Worm (Caenorhabditis elegans) whole organism, L3 larva: Measurements from ENCODE around the gene M163.9.

Experiments
- R02D3.7 ChIP-seq: fragments of 150-350 bp; optimal IDR thresholded peaks from 2 replicates; lab custom pipeline; 2014; ENCODE audit warnings: missing biosample characterization, missing genetic modification characterization
- aly-2 ChIP-seq: fragments of 150-350 bp; optimal IDR thresholded peaks from 2 replicates; lab custom pipeline; 2014; ENCODE audit warnings: missing biosample characterization, missing genetic modification characterization
- ama-1 ChIP-seq: fragments of 150-350 bp; optimal IDR thresholded peaks from 2 replicates; lab custom pipeline; 2018
- ceh-16 ChIP-seq: sonication (generic microtip); optimal IDR thresholded peaks from 2 replicates; lab custom pipeline; 2017; ENCODE audit warnings: missing biosample characterization, missing genetic modification characterization
- ceh-28 ChIP-seq: fragments of 150-350 bp; optimal IDR thresholded peaks from 2 replicates; lab custom pipeline; 2014; ENCODE audit warnings: missing biosample characterization, missing genetic modification reagents, missing genetic modification characterization
- ceh-82 ChIP-seq: fragments of 150-350 bp; optimal IDR thresholded peaks from 2 replicates; lab custom pipeline; 2014; ENCODE audit warnings: missing biosample characterization, missing genetic modification characterization
- ceh-9 ChIP-seq: sonication (generic microtip); optimal IDR thresholded peaks from 2 replicates; lab custom pipeline; 2018; ENCODE audit warnings: missing biosample characterization, missing genetic modification characterization
- daf-12 ChIP-seq: fragments of 150-350 bp; optimal IDR thresholded peaks from 2 replicates; lab custom pipeline; 2014; ENCODE audit warnings: missing biosample characterization, missing genetic modification reagents, missing genetic modification characterization
- egl-27 ChIP-seq: sonication (generic microtip); optimal IDR thresholded peaks from 4 replicates; lab custom pipeline; 2017; ENCODE audit warnings: missing biosample characterization, missing genetic modification reagents, missing genetic modification characterization
- egl-5 ChIP-seq: fragments of 150-350 bp; optimal IDR thresholded peaks from 2 replicates; lab custom pipeline; 2017; ENCODE audit warnings: missing biosample characterization, missing genetic modification reagents, missing genetic modification characterization, inconsistent platforms
- elt-1 ChIP-seq: fragments of 150-350 bp; optimal IDR thresholded peaks from 2 replicates; lab custom pipeline; 2014; ENCODE audit warnings: missing biosample characterization, missing genetic modification characterization
- elt-2 ChIP-seq: sonication (generic microtip); optimal IDR thresholded peaks from 2 replicates; lab custom pipeline; 2016; ENCODE audit warnings: missing genetic modification reagents, mild to moderate bottlenecking, missing genetic modification characterization, missing compliant biosample characterization
- eor-1 ChIP-seq, 2 experiments: fragments of 150-350 bp; optimal IDR thresholded peaks; 2 replicates each; lab custom pipeline; 2014 to 2018; ENCODE audit warnings: missing biosample characterization in 2 of 2, missing genetic modification characterization in 2 of 2
- fos-1 ChIP-seq: fragments of 150-350 bp; optimal IDR thresholded peaks from 2 replicates; lab custom pipeline; 2014; ENCODE audit warnings: missing biosample characterization, missing genetic modification characterization
- jun-1 ChIP-seq: fragments of 150-350 bp; optimal IDR thresholded peaks from 2 replicates; lab custom pipeline; 2014; ENCODE audit warnings: missing biosample characterization, missing genetic modification reagents, missing genetic modification characterization
- lin-15B ChIP-seq: fragments of 150-350 bp; optimal IDR thresholded peaks from 2 replicates; lab custom pipeline; 2014; ENCODE audit warnings: missing biosample characterization, missing genetic modification characterization
- lin-39 ChIP-seq: fragments of 150-350 bp; optimal IDR thresholded peaks from 2 replicates; lab custom pipeline; 2018; ENCODE audit warnings: missing biosample characterization, missing genetic modification reagents, missing genetic modification characterization
- lsy-12 ChIP-seq: sonication (generic microtip); optimal IDR thresholded peaks from 2 replicates; lab custom pipeline; 2016; ENCODE audit warnings: mild to moderate bottlenecking, missing genetic modification characterization, missing compliant biosample characterization
- mml-1 ChIP-seq: fragments of 150-350 bp; sonication (generic microtip); optimal IDR thresholded peaks from 3 replicates; lab custom pipeline; 2014; ENCODE audit warnings: missing biosample characterization, missing genetic modification characterization
- nfya-1 ChIP-seq: sonication (generic microtip); optimal IDR thresholded peaks from 2 replicates; lab custom pipeline; 2017; ENCODE audit warnings: missing genetic modification characterization, mild to moderate bottlenecking, missing compliant biosample characterization, antibody characterized with exemption, moderate library complexity; ENCODE audit not compliant: insufficient read depth
- nhr-11 ChIP-seq: fragments of 150-350 bp; optimal IDR thresholded peaks from 2 replicates; lab custom pipeline; 2014; ENCODE audit warnings: missing biosample characterization, missing genetic modification characterization
- nhr-23 ChIP-seq: fragments of 150-350 bp; optimal IDR thresholded peaks from 2 replicates; lab custom pipeline; 2014; ENCODE audit warnings: missing biosample characterization, missing genetic modification reagents, missing genetic modification characterization
- nhr-25 ChIP-seq: sonication (generic microtip); optimal IDR thresholded peaks from 2 replicates; lab custom pipeline; 2017; ENCODE audit warnings: missing biosample characterization, missing genetic modification characterization
- nhr-28 ChIP-seq: fragments of 150-350 bp; optimal IDR thresholded peaks from 2 replicates; lab custom pipeline; 2014; ENCODE audit warnings: missing biosample characterization, missing genetic modification characterization
- nhr-43 ChIP-seq: sonication (generic microtip); optimal IDR thresholded peaks from 2 replicates; lab custom pipeline; 2016; ENCODE audit warnings: mild to moderate bottlenecking, missing genetic modification characterization, missing compliant biosample characterization; ENCODE audit not compliant: poor library complexity, severe bottlenecking
- nhr-67 ChIP-seq: fragments of 150-350 bp; optimal IDR thresholded peaks from 2 replicates; lab custom pipeline; 2014; ENCODE audit warnings: missing biosample characterization, missing genetic modification characterization
- nhr-76 ChIP-seq: fragments of 150-350 bp; sonication (generic microtip); optimal IDR thresholded peaks from 5 replicates; lab custom pipeline; 2014; ENCODE audit warnings: missing biosample characterization, missing genetic modification characterization
- nhr-77 ChIP-seq: fragments of 150-350 bp; optimal IDR thresholded peaks from 2 replicates; lab custom pipeline; 2014; ENCODE audit warnings: missing biosample characterization, missing genetic modification characterization
- pha-4 ChIP-seq: fragments of 150-350 bp; optimal IDR thresholded peaks from 2 replicates; lab custom pipeline; 2014; ENCODE audit warnings: missing biosample characterization, missing genetic modification reagents, missing genetic modification characterization
- pqm-1 ChIP-seq: fragments of 150-350 bp; optimal IDR thresholded peaks from 2 replicates; lab custom pipeline; 2017; ENCODE audit warnings: missing biosample characterization, missing genetic modification characterization, inconsistent platforms
- sea-2 ChIP-seq: fragments of 150-350 bp; sonication (generic microtip); optimal IDR thresholded peaks from 4 replicates; lab custom pipeline; 2014; ENCODE audit warnings: missing biosample characterization, missing genetic modification reagents, missing genetic modification characterization
- skn-1 ChIP-seq: fragments of 150-350 bp; optimal IDR thresholded peaks from 2 replicates; lab custom pipeline; 2014; ENCODE audit warnings: missing biosample characterization, missing genetic modification characterization
- snpc-4 ChIP-seq: fragments of 150-350 bp; optimal IDR thresholded peaks from 2 replicates; lab custom pipeline; 2014; ENCODE audit warnings: missing biosample characterization, missing genetic modification characterization
- unc-39 ChIP-seq: sonication (generic microtip); optimal IDR thresholded peaks from 4 replicates; lab custom pipeline; 2017; ENCODE audit warnings: missing biosample characterization, missing genetic modification characterization
- unc-62 ChIP-seq: fragments of 150-350 bp; sonication (generic microtip); optimal IDR thresholded peaks from 4 replicates; lab custom pipeline; 2014; ENCODE audit warnings: missing biosample characterization, missing genetic modification reagents, missing genetic modification characterization
- zag-1 ChIP-seq: fragments of 150-350 bp; optimal IDR thresholded peaks from 2 replicates; lab custom pipeline; 2014; ENCODE audit warnings: missing biosample characterization, missing genetic modification characterization
- ztf-11 ChIP-seq: fragments of 150-350 bp; optimal IDR thresholded peaks from 2 replicates; lab custom pipeline; 2014; ENCODE audit warnings: missing biosample characterization, missing genetic modification characterization
- ztf-4 ChIP-seq: fragments of 150-350 bp; optimal IDR thresholded peaks from 2 replicates; lab custom pipeline; 2014; ENCODE audit warnings: missing biosample characterization, missing genetic modification characterization

M163.9 gene

DNA sequence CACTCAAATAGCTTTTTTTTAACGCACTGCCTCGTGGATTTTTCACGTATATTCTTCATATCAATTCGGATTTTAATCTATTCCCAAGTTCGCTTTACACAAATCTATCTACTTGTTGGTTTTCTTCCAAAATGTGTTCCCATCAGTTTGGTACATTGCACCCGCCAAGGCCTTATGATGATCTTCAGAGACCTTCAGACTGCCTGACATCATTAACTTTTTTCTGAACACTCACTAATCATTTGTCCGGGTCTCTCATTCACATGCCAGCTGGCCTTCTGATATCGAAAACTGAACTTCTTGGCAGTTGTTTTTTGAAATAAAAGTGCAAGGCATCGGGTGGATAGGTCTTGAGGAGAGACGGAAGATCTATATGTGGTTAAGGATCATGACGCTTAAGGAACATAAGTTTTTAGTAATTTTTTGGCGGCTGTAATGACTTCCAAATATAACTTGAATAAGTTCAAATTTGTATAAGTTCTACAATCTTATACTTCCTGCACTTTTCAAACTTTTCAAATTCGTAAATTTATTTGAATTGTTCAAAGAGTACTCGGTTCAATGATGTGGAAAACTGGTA is 30.5 kb downstream of the M163.9 start:
- TF ChIP-seq R02D3.7 (tag; lab: Kevin White, UChicago) (no peak), daf-12 (tag; lab: Kevin White, UChicago) (no peak), nhr-23 (tag; lab: Kevin White, UChicago) (no peak), nhr-67 (no peak), nhr-77 (tag; lab: Kevin White, UChicago) (no peak), nhr-28 (tag; lab: Kevin White, UChicago) (no peak), skn-1 (tag; lab: Kevin White, UChicago) (no peak), nhr-43 (peak; percentile 5), nhr-25 (tag; lab: Kevin White, UChicago) (peak; percentile 53), ceh-16 (tag; lab: Kevin White, UChicago) (no peak), ztf-4 (tag; lab: Kevin White, UChicago) (no peak), lsy-12 (no peak)

DNA sequence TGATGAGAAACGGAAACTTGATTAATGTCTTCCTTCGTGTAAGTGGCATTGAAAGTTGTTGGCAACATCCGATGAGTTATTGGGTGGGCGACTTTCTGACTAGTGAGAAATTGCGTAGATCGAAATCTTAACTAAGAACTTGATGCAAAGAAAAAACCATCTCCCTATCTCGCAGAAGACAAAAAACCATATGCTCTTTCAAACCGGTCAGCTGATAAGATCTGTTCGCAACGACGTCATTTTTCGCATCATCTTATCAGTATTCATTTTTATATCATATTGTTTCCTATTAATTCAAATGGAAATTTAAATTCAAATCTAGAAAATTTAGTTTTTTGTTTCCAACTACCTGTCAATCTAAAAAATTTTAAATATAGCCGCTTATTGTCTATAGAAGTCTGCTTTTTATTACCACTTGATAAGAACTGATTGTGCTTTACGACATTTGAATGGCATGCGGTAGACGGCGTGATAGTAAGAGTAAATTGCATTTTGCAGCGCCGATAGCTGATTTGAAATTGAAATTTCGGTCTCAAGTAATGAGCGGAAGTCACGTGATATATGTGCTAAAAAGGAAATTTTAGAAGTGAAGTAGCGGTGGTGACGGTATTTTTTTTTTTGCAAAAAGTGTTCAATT is 31.2 kb downstream of the M163.9 start:
- TF ChIP-seq elt-2 (tag; lab: Kevin White, UChicago) (peak; percentile 99), nhr-76 (tag; lab: Kevin White, UChicago) (no peak), ama-1 (lab: Kevin White, UChicago) (no peak), mml-1 (tag; lab: Kevin White, UChicago) (no peak), ceh-16 (tag; lab: Kevin White, UChicago) (no peak), pha-4 (peak; percentile 14), nhr-25 (tag; lab: Kevin White, UChicago) (peak; percentile 72), nfya-1 (no peak), elt-1 (tag; lab: Kevin White, UChicago) (peak; percentile 84), jun-1 (tag; lab: Kevin White, UChicago) (no peak), egl-27 (tag; lab: Kevin White, UChicago) (peak; percentile 36), pqm-1 (peak; percentile 17), zag-1 (tag; lab: Kevin White, UChicago) (no peak)

ce11 chrX:14502116-14502587 is 32.8 kb downstream of the M163.9 start:
- TF ChIP-seq nhr-23 (tag; lab: Kevin White, UChicago), result peak; percentile 13
- no peak for TF ChIP-seq sea-2
- peak; percentile 83 for TF ChIP-seq pqm-1
- TF ChIP-seq daf-12 (tag; lab: Kevin White, UChicago), result no peak
- peak; percentile 45 for TF ChIP-seq unc-62 (GFP tag; lab: Kevin White, UChicago)
- TF ChIP-seq mml-1 (tag; lab: Kevin White, UChicago), result no peak
- TF ChIP-seq ama-1 (lab: Kevin White, UChicago), result no peak
- TF ChIP-seq ceh-9 (tag; lab: Kevin White, UChicago), result no peak
- no peak for TF ChIP-seq ceh-16 (tag; lab: Kevin White, UChicago)
- no peak for TF ChIP-seq unc-39 (tag; lab: Kevin White, UChicago)
- TF ChIP-seq pha-4, result peak; percentile 61
- TF ChIP-seq nhr-25 (tag; lab: Kevin White, UChicago), result peak; percentile 69
- no peak for TF ChIP-seq aly-2
- peak; percentile 82 for TF ChIP-seq nhr-43
- no peak for TF ChIP-seq eor-1 (tag; optimal IDR thresholded peaks at IDR 0.05; lab: Kevin White, UChicago)
- peak; percentile 87 for TF ChIP-seq jun-1 (tag; lab: Kevin White, UChicago)
- no peak for TF ChIP-seq fos-1 (tag; lab: Kevin White, UChicago)
- TF ChIP-seq lin-15B (tag; lab: Kevin White, UChicago), result no peak
- TF ChIP-seq nfya-1, result peak; percentile 9
- peak; percentile 19 for TF ChIP-seq elt-1 (tag; lab: Kevin White, UChicago)
- TF ChIP-seq elt-2 (tag; lab: Kevin White, UChicago), result peak; percentile 97

DNA sequence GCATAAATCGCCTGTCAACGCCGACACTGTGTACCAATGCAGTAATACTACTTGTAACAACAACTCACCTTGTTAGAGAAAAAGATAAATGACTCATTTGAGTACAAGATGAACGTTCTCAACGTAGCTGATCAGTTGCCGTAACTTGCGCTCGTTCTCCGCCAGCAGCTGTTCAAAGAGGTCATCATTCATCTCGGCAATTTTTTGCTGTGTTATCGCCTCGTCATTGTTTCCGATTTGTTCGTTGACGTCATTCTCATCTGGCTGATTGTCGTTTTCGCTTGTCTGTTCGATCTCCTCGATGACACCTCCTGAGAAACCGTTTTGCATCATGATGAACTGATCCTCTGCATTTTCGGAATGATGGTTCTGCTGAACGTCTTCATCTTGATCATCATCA is 33.9 kb downstream of the M163.9 start:
- TF ChIP-seq nhr-76 (tag; lab: Kevin White, UChicago) (no peak), lin-39 (tag; lab: Kevin White, UChicago) (peak; percentile 23), elt-1 (tag; lab: Kevin White, UChicago) (peak; percentile 42), elt-2 (tag; lab: Kevin White, UChicago) (no peak), ztf-11 (tag; lab: Kevin White, UChicago) (no peak), pha-4 (no peak), fos-1 (tag; lab: Kevin White, UChicago) (no peak), jun-1 (tag; lab: Kevin White, UChicago) (no peak), nhr-25 (tag; lab: Kevin White, UChicago) (peak; percentile 74), nhr-23 (tag; lab: Kevin White, UChicago) (peak; percentile 69), egl-27 (tag; lab: Kevin White, UChicago) (no peak), nhr-77 (tag; lab: Kevin White, UChicago) (no peak), ama-1 (lab: Kevin White, UChicago) (no peak), nhr-43 (peak; percentile 17), snpc-4 (no peak), egl-5 (tag; lab: Kevin White, UChicago) (no peak), zag-1 (tag; lab: Kevin White, UChicago) (no peak), ceh-28 (tag; lab: Kevin White, UChicago) (no peak), ceh-82 (tag; lab: Kevin White, UChicago) (no peak), unc-62 (GFP tag; lab: Kevin White, UChicago) (no peak), skn-1 (tag; lab: Kevin White, UChicago) (no peak), aly-2 (no peak), mml-1 (tag; lab: Kevin White, UChicago) (no peak), nhr-11 (no peak)
